Fruit fly (Drosophila melanogaster) whole organism, embryonic: ENCODE measurements around the gene Tm1.
A peak's percentile ranks its signal among the peaks of the same experiment; 100 is the strongest.

Experiments used
- CG11398 ChIP-seq: fragments of 200-800 bp; sonication (Bioruptor generic); optimal IDR thresholded peaks from 2 replicates; lab custom pipeline; 2016; ENCODE audit warnings: missing biosample characterization, missing genetic modification characterization
- CG11504 ChIP-seq: fragments of 200-800 bp; sonication (Bioruptor generic); optimal IDR thresholded peaks from 3 replicates; lab custom pipeline; 2019; ENCODE audit warnings: missing biosample characterization, mild to moderate bottlenecking, missing genetic modification characterization, moderate library complexity
- CG12236 ChIP-seq: fragments of 200-800 bp; sonication (Bioruptor generic); optimal IDR thresholded peaks from 2 replicates; lab custom pipeline; 2016; ENCODE audit warnings: missing biosample characterization, missing genetic modification characterization
- CG12769 ChIP-seq: fragments of 200-800 bp; sonication (Bioruptor generic); optimal IDR thresholded peaks from 2 replicates; lab custom pipeline; 2019; ENCODE audit warnings: missing biosample characterization, mild to moderate bottlenecking, missing genetic modification characterization, moderate library complexity
- CG1529 ChIP-seq: fragments of 200-800 bp; sonication (Bioruptor generic); optimal IDR thresholded peaks from 3 replicates; lab custom pipeline; 2018; ENCODE audit warnings: missing biosample characterization, missing genetic modification characterization
- CG15479 ChIP-seq: fragments of 200-800 bp; sonication (Bioruptor generic); optimal IDR thresholded peaks from 3 replicates; lab custom pipeline; 2019; ENCODE audit warnings: missing biosample characterization, mild to moderate bottlenecking, missing genetic modification characterization, moderate library complexity
- CG1603 ChIP-seq: fragments of 200-800 bp; sonication (Bioruptor generic); optimal IDR thresholded peaks from 2 replicates; lab custom pipeline; 2019; ENCODE audit warnings: missing biosample characterization, mild to moderate bottlenecking, missing genetic modification characterization, moderate library complexity
- CG1647 ChIP-seq: fragments of 200-800 bp; sonication (Bioruptor generic); optimal IDR thresholded peaks from 3 replicates; lab custom pipeline; 2016; ENCODE audit warnings: missing biosample characterization, missing genetic modification characterization
- CG17359 ChIP-seq: fragments of 200-800 bp; sonication (Bioruptor generic); optimal IDR thresholded peaks from 3 replicates; lab custom pipeline; 2018; ENCODE audit warnings: missing biosample characterization, mild to moderate bottlenecking, missing genetic modification characterization, moderate library complexity
- CG17568 ChIP-seq: fragments of 200-800 bp; sonication (Bioruptor generic); optimal IDR thresholded peaks from 2 replicates; lab custom pipeline; 2018; ENCODE audit warnings: missing biosample characterization, mild to moderate bottlenecking, missing genetic modification characterization, moderate library complexity
- CG17802 ChIP-seq: fragments of 200-800 bp; sonication (Bioruptor generic); optimal IDR thresholded peaks from 2 replicates; lab custom pipeline; 2018; ENCODE audit warnings: missing biosample characterization, mild to moderate bottlenecking, missing genetic modification characterization, moderate library complexity
- CG2116 ChIP-seq: fragments of 200-800 bp; sonication (Bioruptor generic); optimal IDR thresholded peaks from 3 replicates; lab custom pipeline; 2018; ENCODE audit warnings: missing biosample characterization, mild to moderate bottlenecking, missing genetic modification characterization
- CG4424 ChIP-seq: fragments of 200-800 bp; sonication (Bioruptor generic); optimal IDR thresholded peaks from 3 replicates; lab custom pipeline; 2016; ENCODE audit warnings: missing biosample characterization, missing genetic modification characterization
- CG5180 ChIP-seq: fragments of 200-800 bp; sonication (Bioruptor generic); optimal IDR thresholded peaks from 3 replicates; lab custom pipeline; 2017; ENCODE audit warnings: missing biosample characterization, missing genetic modification characterization, mild to moderate bottlenecking, moderate library complexity, missing genetic modification reagents
- CG8089 ChIP-seq: fragments of 200-800 bp; sonication (Bioruptor generic); optimal IDR thresholded peaks from 3 replicates; lab custom pipeline; 2016; ENCODE audit warnings: missing biosample characterization, missing genetic modification characterization
- CG8290 ChIP-seq, 3 experiments: fragments of 200-800 bp; sonication (Bioruptor generic); optimal IDR thresholded peaks; 2 replicates each; lab custom pipeline; 2016 to 2019; ENCODE audit warnings: missing biosample characterization in 3 of 3, missing genetic modification characterization in 3 of 3, mild to moderate bottlenecking in 2 of 3, moderate library complexity in 1 of 3
- CG9437 ChIP-seq: fragments of 200-800 bp; sonication (Bioruptor generic); optimal IDR thresholded peaks from 2 replicates; lab custom pipeline; 2018; ENCODE audit warnings: missing biosample characterization, mild to moderate bottlenecking, missing genetic modification characterization
- CTCF ChIP-seq: fragments of 200-800 bp; sonication (Bioruptor generic); optimal IDR thresholded peaks from 2 replicates; lab custom pipeline; 2017; ENCODE audit warnings: missing biosample characterization, mild to moderate bottlenecking, missing genetic modification characterization, moderate library complexity
- Chrac-16 ChIP-seq: fragments of 200-800 bp; sonication (Bioruptor generic); optimal IDR thresholded peaks from 3 replicates; lab custom pipeline; 2016; ENCODE audit warnings: missing biosample characterization, missing genetic modification characterization
- D19B ChIP-seq: fragments of 200-800 bp; sonication (Bioruptor generic); optimal IDR thresholded peaks from 2 replicates; lab custom pipeline; 2017; ENCODE audit warnings: missing biosample characterization, mild to moderate bottlenecking, missing genetic modification characterization
- Dad ChIP-seq: fragments of 200-800 bp; sonication (Bioruptor generic); optimal IDR thresholded peaks from 3 replicates; lab custom pipeline; 2016; ENCODE audit warnings: missing biosample characterization, missing genetic modification characterization
- Deaf1 ChIP-seq: fragments of 200-800 bp; optimal IDR thresholded peaks from 3 replicates; lab custom pipeline; 2019; ENCODE audit warnings: missing biosample characterization, mild to moderate bottlenecking, missing genetic modification characterization, moderate library complexity
- Dip2 ChIP-seq: fragments of 200-800 bp; sonication (Bioruptor generic); IDR thresholded peaks from 2 replicates; pipeline ENCODE4 v1.3.6; 2022; ENCODE audit warnings: missing biosample characterization, missing genetic modification characterization
- Dref ChIP-seq: fragments of 200-800 bp; sonication (Bioruptor generic); IDR thresholded peaks from 2 replicates; pipeline ENCODE4 v1.3.6; 2022; ENCODE audit warnings: missing biosample characterization, missing genetic modification characterization
- Drgx ChIP-seq: fragments of 200-800 bp; sonication (Bioruptor generic); IDR thresholded peaks from 2 replicates; pipeline ENCODE4 v1.3.6; 2022; ENCODE audit warnings: missing biosample characterization, missing genetic modification characterization
- H2.0 ChIP-seq: fragments of 200-800 bp; sonication (Bioruptor generic); IDR thresholded peaks from 2 replicates; pipeline ENCODE4 v1.3.6; 2022; ENCODE audit warnings: missing biosample characterization, missing genetic modification characterization
- HHEX ChIP-seq: fragments of 200-800 bp; sonication (Bioruptor generic); optimal IDR thresholded peaks from 3 replicates; lab custom pipeline; 2017; ENCODE audit warnings: missing biosample characterization, mild to moderate bottlenecking, missing genetic modification characterization, missing genetic modification reagents
- HLH3B ChIP-seq: fragments of 200-800 bp; sonication (Bioruptor generic); IDR thresholded peaks from 2 replicates; pipeline ENCODE4 v1.3.6; 2022; ENCODE audit warnings: missing biosample characterization, missing genetic modification characterization
- Hr78 ChIP-seq, 2 experiments: fragments of 200-800 bp in 1 of 2; fragments of >200 bp in 1 of 2; sonication (Bioruptor generic) in 1 of 2; optimal IDR thresholded peaks; 2 replicates each; lab custom pipeline; 2017 to 2019; ENCODE audit warnings: missing biosample characterization in 2 of 2, missing genetic modification characterization in 2 of 2, mild to moderate bottlenecking in 1 of 2, moderate library complexity in 1 of 2
- Jarid2 ChIP-seq: fragments of 200-800 bp; sonication (Bioruptor generic); optimal IDR thresholded peaks from 3 replicates; lab custom pipeline; 2017; ENCODE audit warnings: mild to moderate bottlenecking, missing biosample characterization, missing genetic modification reagents, missing genetic modification characterization
- Nf-YB ChIP-seq: fragments of 200-800 bp; sonication (Bioruptor generic); optimal IDR thresholded peaks from 3 replicates; lab custom pipeline; 2019; ENCODE audit warnings: missing biosample characterization, mild to moderate bottlenecking, missing genetic modification characterization, moderate library complexity
- NfI ChIP-seq: fragments of 200-800 bp; sonication (Bioruptor generic); optimal IDR thresholded peaks from 3 replicates; lab custom pipeline; 2018; ENCODE audit warnings: missing biosample characterization, mild to moderate bottlenecking, missing genetic modification characterization, moderate library complexity
- Opbp ChIP-seq: fragments of 200-800 bp; sonication (Bioruptor generic); IDR thresholded peaks from 3 replicates; pipeline ENCODE4 v1.3.6; 2022; ENCODE audit warnings: missing biosample characterization, missing genetic modification characterization; ENCODE audit not compliant: partially characterized antibody
- Rfx ChIP-seq: fragments of 200-800 bp; sonication (Bioruptor generic); IDR thresholded peaks from 2 replicates; pipeline ENCODE4 v1.3.6; 2022; ENCODE audit warnings: missing biosample characterization, missing genetic modification characterization
- ase ChIP-seq: fragments of 200-800 bp; sonication (Bioruptor generic); IDR thresholded peaks from 3 replicates; pipeline ENCODE4 v1.3.6; 2022; ENCODE audit warnings: missing biosample characterization, missing genetic modification characterization
- grau ChIP-seq: fragments of 200-800 bp; optimal IDR thresholded peaks from 3 replicates; lab custom pipeline; 2019; ENCODE audit warnings: missing biosample characterization, mild to moderate bottlenecking, missing genetic modification characterization, moderate library complexity
- jigr1 ChIP-seq: fragments of 200-800 bp; sonication (Bioruptor generic); IDR thresholded peaks from 3 replicates; pipeline ENCODE4 v1.3.6; 2022; ENCODE audit warnings: missing biosample characterization, missing genetic modification characterization
- maf-S ChIP-seq: fragments of 200-800 bp; sonication (Bioruptor generic); optimal IDR thresholded peaks from 2 replicates; lab custom pipeline; 2016; ENCODE audit warnings: missing biosample characterization, missing genetic modification characterization
- nmo ChIP-seq: fragments of 200-800 bp; sonication (Bioruptor generic); optimal IDR thresholded peaks from 2 replicates; lab custom pipeline; 2018; ENCODE audit warnings: missing biosample characterization, mild to moderate bottlenecking, missing genetic modification characterization, moderate library complexity
- onecut ChIP-seq: fragments of 200-800 bp; sonication (Bioruptor generic); IDR thresholded peaks from 2 replicates; pipeline ENCODE4 v1.3.6; 2022; ENCODE audit warnings: missing biosample characterization, missing genetic modification characterization
- pzg ChIP-seq: fragments of 200-800 bp; sonication (Bioruptor generic); optimal IDR thresholded peaks from 3 replicates; lab custom pipeline; 2018; ENCODE audit warnings: missing biosample characterization, mild to moderate bottlenecking, missing genetic modification characterization, moderate library complexity
- salm ChIP-seq: fragments of 200-800 bp; sonication (Bioruptor generic); optimal IDR thresholded peaks from 2 replicates; lab custom pipeline; 2018; ENCODE audit warnings: missing biosample characterization, mild to moderate bottlenecking, missing genetic modification characterization
- sc ChIP-seq, 3 experiments: fragments of >200 bp in 2 of 3; fragments of 200-800 bp in 1 of 3; sonication (Bioruptor generic) in 1 of 3; optimal IDR thresholded peaks; 2 replicates in 2 of 3; 3 replicates in 1 of 3; lab custom pipeline; 2017; ENCODE audit warnings: mild to moderate bottlenecking in 1 of 3, missing biosample characterization in 1 of 3, missing genetic modification characterization in 1 of 3, missing genetic modification reagents in 1 of 3
- sens-2 ChIP-seq: fragments of 200-800 bp; sonication (Bioruptor generic); IDR thresholded peaks from 2 replicates; pipeline ENCODE4 v1.3.6; 2022; ENCODE audit warnings: missing biosample characterization, missing genetic modification characterization
- slou ChIP-seq: fragments of 200-800 bp; sonication (Bioruptor generic); optimal IDR thresholded peaks from 3 replicates; lab custom pipeline; 2016; ENCODE audit warnings: missing biosample characterization, missing genetic modification characterization
- tx ChIP-seq: fragments of 200-800 bp; sonication (Bioruptor generic); optimal IDR thresholded peaks from 2 replicates; lab custom pipeline; 2016; ENCODE audit warnings: missing biosample characterization, missing genetic modification characterization
- wor ChIP-seq: fragments of 200-800 bp; sonication (Bioruptor generic); IDR thresholded peaks from 2 replicates; pipeline ENCODE4 v1.3.6; 2022; ENCODE audit warnings: missing biosample characterization, missing genetic modification characterization
- yki ChIP-seq: fragments of >200 bp; optimal IDR thresholded peaks from 3 replicates; lab custom pipeline; 2018
- zfh2 ChIP-seq: fragments of 200-800 bp; sonication (Bioruptor generic); optimal IDR thresholded peaks from 2 replicates; lab custom pipeline; 2016; ENCODE audit warnings: missing biosample characterization, missing genetic modification characterization

Tm1 gene

dm6 chr3R:15319912-15320746 lies 42.1 kb downstream of the Tm1 start, which contains the start of the genes CG6276 and CG44040 (continued):
- TF ChIP-seq Chrac-16 (GFP tag; lab: Kevin White, UChicago) (no peak), NfI (peak; percentile 44), CG12236 (GFP tag; lab: Kevin White, UChicago) (no peak), Hr78 (GFP tag; optimal IDR thresholded peaks at IDR 0.05; lab: Kevin White, UChicago) (no peak), CG4424 (peak; percentile 40), CG15479 (GFP tag; lab: Kevin White, UChicago) (no peak), onecut (GFP tag; lab: Robert Waterston, UW) (no peak), Dip2 (GFP tag; lab: Robert Waterston, UW) (no peak), sc (optimal IDR thresholded peaks at IDR 0.05; lab: Kevin White, UChicago) (no peak), sc (GFP tag; optimal IDR thresholded peaks at IDR 0.05; lab: Kevin White, UChicago) (no peak), Dad (peak; percentile 60), CG1647 (no peak), D19B (GFP tag; lab: Kevin White, UChicago) (peak; percentile 4), CG9437 (peak; percentile 51), CG11398 (peak; percentile 31), Jarid2 (GFP tag; lab: Kevin White, UChicago) (no peak), CG5180 (GFP tag; lab: Kevin White, UChicago) (no peak), CG17359 (tag; lab: Kevin White, UChicago) (peak; percentile 22), CG17802 (no peak), CTCF (GFP tag; lab: Kevin White, UChicago) (no peak), maf-S (GFP tag; lab: Kevin White, UChicago) (no peak), Deaf1 (tag; lab: Kevin White, UChicago) (no peak), slou (GFP tag; lab: Kevin White, UChicago) (no peak), H2.0 (GFP tag; lab: Robert Waterston, UW) (peak; percentile 8; the same call in 1 of the 2 replicates), wor (GFP tag; lab: Robert Waterston, UW) (no peak), salm (no peak), CG17568 (GFP tag; lab: Kevin White, UChicago) (no peak), CG2116 (GFP tag; lab: Kevin White, UChicago) (peak; percentile 24), jigr1 (GFP tag; lab: Robert Waterston, UW) (no peak), CG12769 (peak; percentile 71), nmo (GFP tag; lab: Kevin White, UChicago) (peak; percentile 34), CG8290 (GFP tag; optimal IDR thresholded peaks at IDR 0.05; lab: Kevin White, UChicago) (no peak), CG8290 (tag; optimal IDR thresholded peaks at IDR 0.05; lab: Kevin White, UChicago) (peak; percentile 24 to 69), CG1603 (tag; lab: Kevin White, UChicago) (peak; percentile 55), HLH3B (GFP tag; lab: Robert Waterston, UW) (0 out of 2 replicates have a peak, but pooled peaks have one; percentile 23), CG11504 (peak; percentile 64), CG1529 (GFP tag; lab: Kevin White, UChicago) (no peak), tx (GFP tag; lab: Kevin White, UChicago) (peak; percentile 52), grau (tag; lab: Kevin White, UChicago) (peak; percentile 54), sens-2 (GFP tag; lab: Robert Waterston, UW) (no peak), pzg (GFP tag; lab: Kevin White, UChicago) (peak; percentile 28), Dref (GFP tag; lab: Robert Waterston, UW) (no peak), Opbp (GFP tag; lab: Robert Waterston, UW) (no peak), yki (lab: Kevin White, UChicago) (no peak), ase (GFP tag; lab: Robert Waterston, UW) (peak; percentile 10; the same call in 1 of the 3 replicates), CG8089 (GFP tag; lab: Kevin White, UChicago) (peak; percentile 6), zfh2 (GFP tag; lab: Kevin White, UChicago) (peak; percentile 55), Rfx (GFP tag; lab: Robert Waterston, UW) (peak; percentile 65), Nf-YB (GFP tag; lab: Kevin White, UChicago) (no peak), Drgx (peak; percentile 64), HHEX (GFP tag; lab: Kevin White, UChicago) (peak; percentile 49)
